Worm (Caenorhabditis elegans) whole organism, L3 larva: ENCODE measurements around the gene rnf-5.

Experiments
- ZK546.5 ChIP-seq: sonication (generic microtip); optimal IDR thresholded peaks from 2 replicates; lab custom pipeline; 2017; ENCODE audit warnings: missing biosample characterization, missing genetic modification characterization
- ama-1 ChIP-seq: fragments of 150-350 bp; optimal IDR thresholded peaks from 2 replicates; lab custom pipeline; 2018
- ceh-82 ChIP-seq: fragments of 150-350 bp; optimal IDR thresholded peaks from 2 replicates; lab custom pipeline; 2014; ENCODE audit warnings: missing biosample characterization, missing genetic modification characterization
- egl-27 ChIP-seq: sonication (generic microtip); optimal IDR thresholded peaks from 4 replicates; lab custom pipeline; 2017; ENCODE audit warnings: missing biosample characterization, missing genetic modification reagents, missing genetic modification characterization
- elt-3 ChIP-seq, 3 experiments: fragments of 150-350 bp in 1 of 3; sonication (generic microtip) in 2 of 3; optimal IDR thresholded peaks; 2 replicates in 2 of 3; 4 replicates in 1 of 3; lab custom pipeline; 2014 to 2017; ENCODE audit warnings: missing biosample characterization in 3 of 3, missing genetic modification characterization in 3 of 3
- eor-1 ChIP-seq, 2 experiments: fragments of 150-350 bp; optimal IDR thresholded peaks; 2 replicates each; lab custom pipeline; 2014 to 2018; ENCODE audit warnings: missing biosample characterization in 2 of 2, missing genetic modification characterization in 2 of 2
- fkh-10 ChIP-seq: sonication (generic microtip); optimal IDR thresholded peaks from 2 replicates; lab custom pipeline; 2017; ENCODE audit warnings: missing biosample characterization, missing genetic modification reagents, missing genetic modification characterization
- fos-1 ChIP-seq: fragments of 150-350 bp; optimal IDR thresholded peaks from 2 replicates; lab custom pipeline; 2014; ENCODE audit warnings: missing biosample characterization, missing genetic modification characterization
- hmg-11 ChIP-seq: sonication (generic microtip); optimal IDR thresholded peaks from 2 replicates; lab custom pipeline; 2016; ENCODE audit warnings: missing genetic modification characterization, missing compliant biosample characterization
- jun-1 ChIP-seq: fragments of 150-350 bp; optimal IDR thresholded peaks from 2 replicates; lab custom pipeline; 2014; ENCODE audit warnings: missing biosample characterization, missing genetic modification reagents, missing genetic modification characterization
- lin-39 ChIP-seq: fragments of 150-350 bp; optimal IDR thresholded peaks from 2 replicates; lab custom pipeline; 2018; ENCODE audit warnings: missing biosample characterization, missing genetic modification reagents, missing genetic modification characterization
- lsy-12 ChIP-seq: sonication (generic microtip); optimal IDR thresholded peaks from 2 replicates; lab custom pipeline; 2016; ENCODE audit warnings: mild to moderate bottlenecking, missing genetic modification characterization, missing compliant biosample characterization
- mdl-1 ChIP-seq: fragments of 150-350 bp; optimal IDR thresholded peaks from 2 replicates; lab custom pipeline; 2014; ENCODE audit warnings: missing biosample characterization, missing genetic modification characterization
- nfya-1 ChIP-seq: sonication (generic microtip); optimal IDR thresholded peaks from 2 replicates; lab custom pipeline; 2017; ENCODE audit warnings: missing genetic modification characterization, mild to moderate bottlenecking, missing compliant biosample characterization, antibody characterized with exemption, moderate library complexity; ENCODE audit not compliant: insufficient read depth
- nhr-12 ChIP-seq: fragments of 150-350 bp; optimal IDR thresholded peaks from 2 replicates; lab custom pipeline; 2014; ENCODE audit warnings: missing biosample characterization, missing genetic modification characterization
- nhr-23 ChIP-seq: fragments of 150-350 bp; optimal IDR thresholded peaks from 2 replicates; lab custom pipeline; 2014; ENCODE audit warnings: missing biosample characterization, missing genetic modification reagents, missing genetic modification characterization
- nhr-237 ChIP-seq: fragments of 150-350 bp; optimal IDR thresholded peaks from 2 replicates; lab custom pipeline; 2014; ENCODE audit warnings: missing biosample characterization, missing genetic modification characterization
- nhr-25 ChIP-seq: sonication (generic microtip); optimal IDR thresholded peaks from 2 replicates; lab custom pipeline; 2017; ENCODE audit warnings: missing biosample characterization, missing genetic modification characterization
- nhr-77 ChIP-seq: fragments of 150-350 bp; optimal IDR thresholded peaks from 2 replicates; lab custom pipeline; 2014; ENCODE audit warnings: missing biosample characterization, missing genetic modification characterization
- pha-4 ChIP-seq: fragments of 150-350 bp; optimal IDR thresholded peaks from 2 replicates; lab custom pipeline; 2014; ENCODE audit warnings: missing biosample characterization, missing genetic modification reagents, missing genetic modification characterization
- sea-2 ChIP-seq: fragments of 150-350 bp; sonication (generic microtip); optimal IDR thresholded peaks from 4 replicates; lab custom pipeline; 2014; ENCODE audit warnings: missing biosample characterization, missing genetic modification reagents, missing genetic modification characterization
- snpc-4 ChIP-seq: fragments of 150-350 bp; optimal IDR thresholded peaks from 2 replicates; lab custom pipeline; 2014; ENCODE audit warnings: missing biosample characterization, missing genetic modification characterization
- unc-39 ChIP-seq: sonication (generic microtip); optimal IDR thresholded peaks from 4 replicates; lab custom pipeline; 2017; ENCODE audit warnings: missing biosample characterization, missing genetic modification characterization
- unc-62 ChIP-seq: fragments of 150-350 bp; sonication (generic microtip); optimal IDR thresholded peaks from 4 replicates; lab custom pipeline; 2014; ENCODE audit warnings: missing biosample characterization, missing genetic modification reagents, missing genetic modification characterization
- zag-1 ChIP-seq: fragments of 150-350 bp; optimal IDR thresholded peaks from 2 replicates; lab custom pipeline; 2014; ENCODE audit warnings: missing biosample characterization, missing genetic modification characterization

rnf-5 gene

DNA sequence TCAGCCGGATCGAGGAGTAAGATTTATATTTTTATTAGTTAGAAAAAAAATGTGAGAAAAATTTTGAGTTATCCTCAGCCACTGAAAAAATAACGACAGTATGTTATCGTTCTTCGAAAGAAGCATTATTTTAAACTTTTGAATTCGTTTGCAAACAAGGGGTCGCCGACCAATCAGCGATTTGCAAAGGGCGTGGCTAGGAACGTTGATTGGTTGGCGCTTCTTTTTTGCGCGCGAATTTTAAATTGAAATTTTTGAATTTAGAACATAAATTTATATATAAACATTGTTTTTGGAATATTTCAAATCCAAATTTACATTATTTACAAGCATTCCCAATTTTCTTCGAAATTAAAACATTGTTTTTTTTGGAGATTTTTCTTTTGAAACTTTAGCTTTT is 23.5 kb downstream of the rnf-5 start:
- TF ChIP-seq snpc-4 (tag; lab: Kevin White, UChicago) = no peak
- TF ChIP-seq nfya-1 (tag; lab: Kevin White, UChicago) = peak; percentile 85

DNA sequence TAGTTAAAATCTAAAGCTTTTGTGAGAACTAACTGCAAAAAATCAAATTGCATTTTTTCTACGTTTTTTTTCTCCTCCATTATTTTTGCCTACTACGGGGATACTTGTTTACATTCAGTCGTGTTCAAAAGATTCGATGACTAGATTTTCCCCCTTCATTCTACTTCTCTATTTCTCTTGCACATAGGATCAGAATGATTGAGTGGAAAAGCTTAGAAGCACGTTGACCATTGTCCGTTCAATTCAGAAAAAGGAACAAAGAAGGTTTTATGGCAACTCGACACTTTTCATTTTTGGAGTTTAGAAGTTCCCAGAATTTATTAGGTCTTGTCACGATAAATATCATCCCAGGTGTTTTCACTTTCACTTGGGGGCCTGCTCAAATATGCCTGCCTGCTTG is 29.5 kb downstream of the rnf-5 start:
- TF ChIP-seq ceh-82 = no peak
- TF ChIP-seq fos-1 (tag; lab: Kevin White, UChicago) = no peak
- peak; percentile 46 for TF ChIP-seq lin-39 (tag; lab: Kevin White, UChicago)
- TF ChIP-seq hmg-11 = no peak
- TF ChIP-seq lsy-12 (tag; lab: Kevin White, UChicago) = no peak
- TF ChIP-seq nhr-12 (tag; lab: Kevin White, UChicago) = no peak
- no peak for TF ChIP-seq eor-1 (tag; optimal IDR thresholded peaks at IDR 0.05; lab: Kevin White, UChicago)
- TF ChIP-seq nhr-25 (tag; lab: Kevin White, UChicago) = no peak

DNA sequence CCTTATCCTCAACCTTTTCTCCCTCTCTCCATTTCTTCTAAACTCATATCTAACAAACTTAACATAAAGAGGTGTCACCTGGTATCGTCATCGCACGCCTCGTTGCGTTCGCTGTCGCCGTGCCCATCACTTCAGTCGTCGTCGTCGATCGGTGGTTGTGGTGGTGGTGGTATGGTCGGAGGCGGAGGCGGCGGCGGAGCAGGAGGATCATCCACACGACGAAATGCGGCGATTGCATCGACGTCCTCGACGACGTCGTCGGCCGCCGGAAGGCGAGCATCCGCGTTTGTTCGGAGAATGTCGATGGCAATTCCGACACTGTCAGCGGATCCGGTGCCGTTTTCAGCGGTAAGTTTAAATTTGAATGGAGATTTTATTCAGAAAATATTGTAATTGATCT is 32.6 kb downstream of the rnf-5 start:
- TF ChIP-seq unc-62 (GFP tag; lab: Kevin White, UChicago) (no peak), zag-1 (tag; lab: Kevin White, UChicago) (no peak), lsy-12 (tag; lab: Kevin White, UChicago) (no peak)

DNA sequence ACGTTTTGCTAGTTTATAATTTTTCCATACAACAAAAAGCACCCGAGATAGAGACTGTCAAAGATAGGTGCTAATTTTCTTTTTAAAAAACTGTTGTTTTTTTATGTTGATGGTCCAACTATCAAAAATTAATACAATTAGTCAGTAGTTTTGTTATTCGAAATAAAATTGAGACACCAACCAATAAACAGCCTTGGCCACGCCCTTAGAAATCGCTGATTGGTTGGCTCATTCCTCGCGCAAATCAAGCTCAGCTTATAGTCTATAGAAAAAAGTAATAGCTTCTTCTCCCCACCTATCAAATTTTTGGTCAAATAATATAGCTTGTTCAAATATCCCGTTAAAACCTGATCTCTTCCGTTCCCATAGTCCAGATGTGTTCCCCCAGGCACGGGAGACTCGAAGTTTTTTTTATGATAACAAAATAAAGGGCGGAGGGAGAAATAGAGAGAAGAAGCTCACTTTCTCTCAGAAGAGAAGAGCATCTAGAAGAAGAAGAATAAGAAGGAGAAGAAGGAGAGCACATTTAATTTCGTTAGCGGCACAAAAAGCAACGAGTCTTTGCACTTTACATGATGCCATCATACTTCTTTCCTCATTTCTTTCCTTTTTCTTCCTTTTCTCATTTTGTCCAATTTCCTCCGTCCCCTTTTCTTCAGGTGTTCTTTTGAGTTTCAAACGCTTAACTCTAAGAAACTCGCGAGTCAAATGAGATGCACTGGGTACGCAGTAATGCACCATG is 34.7 kb downstream of the rnf-5 start:
- TF ChIP-seq elt-3 (tag; optimal IDR thresholded peaks at IDR 0.05; lab: Kevin White, UChicago) (no peak), nhr-77 (tag; lab: Kevin White, UChicago) (no peak), jun-1 (no peak), nfya-1 (tag; lab: Kevin White, UChicago) (peak; percentile 95), unc-62 (GFP tag; lab: Kevin White, UChicago) (no peak), fkh-10 (GFP tag; lab: Kevin White, UChicago) (peak; percentile 50), nhr-237 (tag; lab: Kevin White, UChicago) (no peak), ama-1 (lab: Kevin White, UChicago) (no peak), egl-27 (tag; lab: Kevin White, UChicago) (no peak), lsy-12 (tag; lab: Kevin White, UChicago) (no peak), unc-39 (tag; lab: Kevin White, UChicago) (no peak), mdl-1 (tag; lab: Kevin White, UChicago) (no peak)

DNA sequence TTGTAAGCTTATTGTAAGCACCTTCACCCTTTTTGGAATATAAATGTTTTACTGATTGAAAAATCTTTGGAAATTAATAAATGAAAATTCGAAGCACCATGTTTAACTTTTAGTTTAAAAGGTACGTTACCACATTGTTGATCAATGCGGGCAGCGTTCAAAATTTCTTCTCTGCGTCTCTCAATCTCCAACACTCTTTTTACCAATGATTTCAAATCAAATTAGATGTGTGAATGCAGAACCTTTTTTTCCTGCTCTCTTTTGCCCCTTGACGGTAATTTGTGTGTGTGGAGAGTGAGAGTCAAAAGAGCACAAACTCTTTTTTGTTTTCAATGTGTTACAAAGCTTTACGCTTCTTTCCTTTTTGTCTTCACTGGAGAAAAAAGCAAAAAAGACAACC is 42.7 kb downstream of the rnf-5 start:
- TF ChIP-seq fkh-10 (GFP tag; lab: Kevin White, UChicago) (peak; percentile 14), nhr-23 (tag; lab: Kevin White, UChicago) (no peak)

DNA sequence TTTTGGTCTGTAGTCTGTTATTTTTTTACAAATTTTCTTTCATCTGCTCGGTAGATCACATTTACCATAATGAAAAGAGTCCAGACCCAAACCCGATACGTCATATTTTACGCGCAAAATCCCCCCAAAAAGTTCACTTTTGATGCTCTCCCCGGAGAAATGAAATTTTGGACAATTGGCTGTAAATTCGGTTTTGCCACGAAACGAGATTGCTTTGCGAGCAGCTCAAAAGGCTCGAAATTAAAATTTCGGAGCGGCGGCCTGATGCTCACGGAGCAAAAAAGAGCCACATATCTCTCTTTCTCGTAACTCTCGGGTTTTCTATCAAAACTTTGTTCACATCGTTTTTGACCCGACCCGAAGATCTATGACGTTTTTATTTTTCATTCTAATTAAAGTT is 43.4 kb downstream of the rnf-5 start:
- TF ChIP-seq lsy-12 (tag; lab: Kevin White, UChicago) (no peak), fkh-10 (GFP tag; lab: Kevin White, UChicago) (peak; percentile 3)

DNA sequence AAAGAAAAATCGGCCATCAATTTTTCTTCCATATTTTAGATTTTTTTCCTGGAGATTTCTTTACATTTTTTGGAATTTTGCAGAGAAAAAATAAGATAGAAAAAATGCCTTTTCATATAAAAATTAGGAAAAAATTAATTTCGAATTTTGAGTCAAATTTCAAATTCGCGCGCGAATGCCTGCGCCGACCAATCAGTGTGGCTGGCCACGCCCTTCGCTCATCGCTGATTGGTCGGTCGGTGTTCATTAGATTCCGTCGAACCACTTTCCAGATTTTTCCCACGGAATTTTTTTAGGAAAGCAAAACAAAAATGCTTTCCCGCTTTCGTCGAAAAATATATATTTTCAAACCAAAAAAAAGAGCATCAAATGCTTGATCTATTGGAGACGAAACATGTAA is 46.3 kb downstream of the rnf-5 start:
- peak; percentile 74 for TF ChIP-seq nfya-1 (tag; lab: Kevin White, UChicago)
- TF ChIP-seq fkh-10 (GFP tag; lab: Kevin White, UChicago) = no peak
- no peak for TF ChIP-seq eor-1 (tag; optimal IDR thresholded peaks at IDR 0.05; lab: Kevin White, UChicago)
- no peak for TF ChIP-seq ZK546.5 (tag; lab: Kevin White, UChicago)
- TF ChIP-seq pha-4 (tag; lab: Kevin White, UChicago) = no peak
- TF ChIP-seq unc-62 (GFP tag; lab: Kevin White, UChicago) = no peak

DNA sequence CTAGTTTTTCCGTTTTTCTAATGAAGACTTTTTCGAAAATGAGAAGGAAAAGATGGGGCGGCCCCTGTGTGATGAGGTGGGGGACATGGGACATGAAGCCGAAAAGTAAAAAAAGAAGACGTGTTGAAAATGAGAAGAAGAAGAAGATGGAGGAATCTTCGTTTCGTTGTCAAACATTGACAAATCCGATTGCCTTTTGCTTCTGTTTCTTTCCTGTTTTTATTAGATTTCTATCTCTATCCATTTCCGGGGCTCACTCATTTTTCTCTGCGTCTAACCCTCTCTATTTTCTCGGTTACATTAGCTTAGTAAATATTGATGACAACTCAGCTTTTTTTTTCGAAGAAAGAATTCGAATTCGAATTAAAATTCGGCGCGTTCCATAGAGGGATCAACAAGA is 46.9 kb downstream of the rnf-5 start:
- TF ChIP-seq egl-27 (tag; lab: Kevin White, UChicago) (no peak), sea-2 (GFP tag; lab: Kevin White, UChicago) (no peak)
- TF ChIP-seq, all 47 proteins: peak for 0
